Worm (Caenorhabditis elegans): ENCODE measurements around the gene sre-49.

DNA sequence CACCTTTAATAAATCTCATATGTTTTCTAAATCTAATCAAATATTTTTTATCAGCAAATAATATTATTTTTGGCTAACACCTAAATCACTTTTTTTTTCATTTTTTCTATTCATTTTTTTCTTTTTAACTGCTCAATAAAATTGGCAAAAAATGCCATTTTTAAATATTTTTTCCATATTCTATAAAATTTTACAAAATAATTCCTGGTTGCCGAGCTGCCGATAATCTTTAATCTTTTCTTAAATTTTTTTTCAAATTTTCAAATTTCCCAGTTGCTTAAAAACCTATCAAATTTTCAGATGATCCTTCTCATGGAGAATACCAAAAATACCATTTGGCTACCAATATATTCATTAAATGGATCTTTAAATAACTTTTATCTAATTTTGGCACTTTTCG is 7.1 kb upstream of the sre-49 start, which contains the start of gene sre-51:
- TF ChIP-seq mbf-1 (tag; optimal IDR thresholded peaks at IDR 0.05) (no peak), egl-27 (tag; optimal IDR thresholded peaks at IDR 0.05) (no peak), ztf-11 (tag; optimal IDR thresholded peaks at IDR 0.05) (no peak), nhr-6 (tag; optimal IDR thresholded peaks at IDR 0.05) (no peak), fos-1 (tag; optimal IDR thresholded peaks at IDR 0.05) (no peak), mab-5 (tag; optimal IDR thresholded peaks at IDR 0.05) (no peak), nhr-11 (tag; optimal IDR thresholded peaks at IDR 0.05) (no peak), ceh-82 (tag; optimal IDR thresholded peaks at IDR 0.05) (no peak), ZK546.5 (tag; optimal IDR thresholded peaks at IDR 0.05) (no peak)
